Fruit fly (Drosophila melanogaster): ENCODE results near the gene vilya.

- TF ChIP-seq croc (GFP tag; conservative IDR thresholded peaks at IDR 0.05): no peak
- TF ChIP-seq CG10267 (tag; optimal IDR thresholded peaks at IDR 0.05): no peak
- TF ChIP-seq CG3995 (GFP tag; optimal IDR thresholded peaks at IDR 0.05): no peak
- no peak for TF ChIP-seq hb (GFP tag; IDR thresholded peaks at IDR 0.05; ENCODE audit: partially characterized antibody)
- TF ChIP-seq CG6854 (GFP tag; optimal IDR thresholded peaks at IDR 0.05): no peak
- TF ChIP-seq CG12769 (tag; optimal IDR thresholded peaks at IDR 0.05): no peak
- TF ChIP-seq CG17385 (GFP tag; optimal IDR thresholded peaks at IDR 0.05): no peak
- TF ChIP-seq CG11085 (GFP tag; IDR thresholded peaks at IDR 0.05): no peak
- no peak for TF ChIP-seq CG16815 (GFP tag; optimal IDR thresholded peaks at IDR 0.05)
These were observed 39.0 kb downstream of the vilya start for dm6 chrX:2765440-2765839.
